Fruit fly (Drosophila melanogaster) whole organism: ENCODE data around the gene CG32270.

Experiments used
- Dll ChIP-seq: fragments of >200 bp; optimal IDR thresholded peaks from 2 replicates; lab custom pipeline; 2017
- pan ChIP-seq: fragments of >200 bp; optimal IDR thresholded peaks from 2 replicates; lab custom pipeline; 2017

DNA sequence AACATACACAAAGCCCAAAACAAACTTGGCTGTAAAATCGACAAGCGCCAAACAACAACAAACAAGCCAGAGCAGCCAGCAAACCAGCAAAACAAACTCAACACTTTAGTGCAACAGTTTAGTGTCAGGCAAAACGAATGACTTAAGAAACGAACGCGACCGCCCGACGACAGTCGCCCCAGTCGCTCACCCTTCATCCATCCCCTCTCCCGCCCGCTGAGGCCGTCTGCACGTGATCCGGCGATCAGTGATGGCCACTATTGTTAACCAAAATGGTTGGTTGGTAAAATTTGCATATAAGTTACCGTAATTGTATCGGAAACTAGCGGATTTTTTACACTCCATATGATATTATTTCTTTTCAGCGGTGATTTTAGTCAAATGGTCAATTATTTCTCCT lies 44.8 kb upstream of the CG32270 start:
- no peak for TF ChIP-seq pan (lab: Kevin White, UChicago)
- TF ChIP-seq Dll (lab: Kevin White, UChicago): no peak
